Fruit fly (Drosophila melanogaster) whole organism, embryonic: ENCODE measurements around the gene Kpc1.
A peak's percentile ranks its signal among the peaks of the same experiment; 100 is the strongest.

ENCODE experiments used
- Abd-B ChIP-seq: fragments of 200-800 bp; sonication (Bioruptor generic); optimal IDR thresholded peaks from 2 replicates; lab custom pipeline; 2018; ENCODE audit warnings: missing biosample characterization, mild to moderate bottlenecking, missing genetic modification characterization, moderate library complexity
- Blimp-1 ChIP-seq: fragments of 200-800 bp; sonication (Bioruptor generic); optimal IDR thresholded peaks from 3 replicates; lab custom pipeline; 2018; ENCODE audit warnings: missing biosample characterization, missing genetic modification characterization, mild to moderate bottlenecking, moderate library complexity, missing genetic modification reagents
- CG1024 ChIP-seq: fragments of 200-800 bp; sonication (Bioruptor generic); IDR thresholded peaks from 2 replicates; pipeline ENCODE4 v1.3.6; 2022; ENCODE audit warnings: missing biosample characterization, missing genetic modification characterization
- CG10321 ChIP-seq: fragments of 200-800 bp; sonication (Bioruptor generic); IDR thresholded peaks from 2 replicates; pipeline ENCODE4 v1.3.6; 2022; ENCODE audit warnings: missing biosample characterization, missing genetic modification characterization
- CG10979 ChIP-seq: fragments of 200-800 bp; sonication (Bioruptor generic); optimal IDR thresholded peaks from 2 replicates; lab custom pipeline; 2018; ENCODE audit warnings: missing biosample characterization, mild to moderate bottlenecking, missing genetic modification characterization, moderate library complexity
- CG11456 ChIP-seq: fragments of 200-800 bp; sonication (Bioruptor generic); IDR thresholded peaks from 3 replicates; pipeline ENCODE4 v1.3.6; 2022; ENCODE audit warnings: missing biosample characterization, missing genetic modification characterization
- CG13296 ChIP-seq: fragments of 200-800 bp; sonication (Bioruptor generic); optimal IDR thresholded peaks from 3 replicates; lab custom pipeline; 2018; ENCODE audit warnings: missing biosample characterization, mild to moderate bottlenecking, missing genetic modification characterization
- CG34224 ChIP-seq: fragments of 200-800 bp; sonication (Bioruptor generic); IDR thresholded peaks from 3 replicates; pipeline ENCODE4 v1.3.6; 2022; ENCODE audit warnings: missing biosample characterization, missing genetic modification characterization; ENCODE audit not compliant: partially characterized antibody
- CG3726 ChIP-seq: fragments of 200-800 bp; sonication (Bioruptor generic); IDR thresholded peaks from 3 replicates; pipeline ENCODE4, ENCODE4 v1.3.6; 2022; ENCODE audit warnings: missing biosample characterization, missing genetic modification characterization
- CG4328 ChIP-seq: fragments of 200-800 bp; sonication (Bioruptor generic); optimal IDR thresholded peaks from 3 replicates; lab custom pipeline; 2017; ENCODE audit warnings: missing biosample characterization, missing genetic modification reagents, missing genetic modification characterization
- CG4854 ChIP-seq: fragments of 200-800 bp; sonication (Bioruptor generic); optimal IDR thresholded peaks from 2 replicates; lab custom pipeline; 2016; ENCODE audit warnings: missing biosample characterization, missing genetic modification characterization, inconsistent platforms
- CG8359 ChIP-seq: fragments of 200-800 bp; sonication (Bioruptor generic); optimal IDR thresholded peaks from 2 replicates; lab custom pipeline; 2017; ENCODE audit warnings: missing biosample characterization, mild to moderate bottlenecking, missing genetic modification characterization, borderline replicate concordance
- CG8478 ChIP-seq: fragments of >200 bp; optimal IDR thresholded peaks from 2 replicates; lab custom pipeline; 2018
- CG8924 ChIP-seq: fragments of 200-800 bp; optimal IDR thresholded peaks from 3 replicates; lab custom pipeline; 2019; ENCODE audit warnings: missing biosample characterization, mild to moderate bottlenecking, missing genetic modification characterization, moderate library complexity
- CG9215 ChIP-seq: fragments of 200-800 bp; sonication (Bioruptor generic); IDR thresholded peaks from 2 replicates; pipeline ENCODE4 v1.3.6; 2022; ENCODE audit warnings: missing biosample characterization, missing genetic modification characterization
- CG9609 ChIP-seq: fragments of 200-800 bp; sonication (Bioruptor generic); optimal IDR thresholded peaks from 3 replicates; lab custom pipeline; 2016; ENCODE audit warnings: missing biosample characterization, missing genetic modification characterization
- CTCF ChIP-seq: fragments of 200-800 bp; sonication (Bioruptor generic); optimal IDR thresholded peaks from 2 replicates; lab custom pipeline; 2017; ENCODE audit warnings: missing biosample characterization, mild to moderate bottlenecking, missing genetic modification characterization, moderate library complexity
- Dll ChIP-seq: fragments of 200-800 bp; sonication (Bioruptor generic); IDR thresholded peaks from 4 replicates; pipeline ENCODE4 v1.3.6; 2022; ENCODE audit warnings: missing biosample characterization, missing genetic modification characterization; ENCODE audit not compliant: partially characterized antibody
- ERR ChIP-seq: fragments of 200-800 bp; sonication (Bioruptor generic); optimal IDR thresholded peaks from 2 replicates; lab custom pipeline; 2016; ENCODE audit warnings: missing biosample characterization, missing genetic modification characterization
- H2.0 ChIP-seq: fragments of 200-800 bp; sonication (Bioruptor generic); IDR thresholded peaks from 2 replicates; pipeline ENCODE4 v1.3.6; 2022; ENCODE audit warnings: missing biosample characterization, missing genetic modification characterization
- HLH3B ChIP-seq: fragments of 200-800 bp; sonication (Bioruptor generic); IDR thresholded peaks from 2 replicates; pipeline ENCODE4 v1.3.6; 2022; ENCODE audit warnings: missing biosample characterization, missing genetic modification characterization
- HmgD ChIP-seq: fragments of 200-800 bp; sonication (Bioruptor generic); optimal IDR thresholded peaks from 3 replicates; lab custom pipeline; 2016; ENCODE audit warnings: missing biosample characterization, missing genetic modification characterization
- Hr78 ChIP-seq, 2 experiments: fragments of 200-800 bp in 1 of 2; fragments of >200 bp in 1 of 2; sonication (Bioruptor generic) in 1 of 2; optimal IDR thresholded peaks; 2 replicates each; lab custom pipeline; 2017 to 2019; ENCODE audit warnings: missing biosample characterization in 2 of 2, missing genetic modification characterization in 2 of 2, mild to moderate bottlenecking in 1 of 2, moderate library complexity in 1 of 2
- Lhr ChIP-seq: fragments of 200-800 bp; sonication (Bioruptor generic); optimal IDR thresholded peaks from 3 replicates; lab custom pipeline; 2017; ENCODE audit warnings: mild to moderate bottlenecking, missing biosample characterization, missing genetic modification reagents, missing genetic modification characterization
- NC2α ChIP-seq: fragments of 200-800 bp; sonication (Bioruptor generic); optimal IDR thresholded peaks from 2 replicates; lab custom pipeline; 2016; ENCODE audit warnings: missing biosample characterization, missing genetic modification characterization
- Pdp1 ChIP-seq, 2 experiments: fragments of 200-800 bp; sonication (Bioruptor generic); optimal IDR thresholded peaks; 3 replicates each; lab custom pipeline; 2016; ENCODE audit warnings: missing biosample characterization in 2 of 2, missing genetic modification characterization in 2 of 2, mild to moderate bottlenecking in 1 of 2, moderate library complexity in 1 of 2
- Sry-β ChIP-seq: fragments of 200-800 bp; sonication (Bioruptor generic); optimal IDR thresholded peaks from 2 replicates; lab custom pipeline; 2018; ENCODE audit warnings: missing biosample characterization, mild to moderate bottlenecking, missing genetic modification characterization, moderate library complexity
- Trl ChIP-seq, 3 experiments: fragments of >200 bp in 2 of 3; fragments of 200-800 bp in 1 of 3; sonication (Bioruptor generic) in 1 of 3; optimal IDR thresholded peaks; 2 replicates in 1 of 3; 3 replicates in 2 of 3; lab custom pipeline; 2016 to 2017; ENCODE audit warnings: missing biosample characterization in 1 of 3, missing genetic modification characterization in 1 of 3
- ab ChIP-seq: fragments of 200-800 bp; sonication (Bioruptor generic); optimal IDR thresholded peaks from 2 replicates; lab custom pipeline; 2016; ENCODE audit warnings: missing biosample characterization, missing genetic modification characterization
- ac ChIP-seq: fragments of 200-800 bp; sonication (Bioruptor generic); optimal IDR thresholded peaks from 3 replicates; lab custom pipeline; 2017; ENCODE audit warnings: missing biosample characterization, mild to moderate bottlenecking, missing genetic modification characterization
- ase ChIP-seq: fragments of 200-800 bp; sonication (Bioruptor generic); IDR thresholded peaks from 3 replicates; pipeline ENCODE4 v1.3.6; 2022; ENCODE audit warnings: missing biosample characterization, missing genetic modification characterization
- br ChIP-seq: fragments of >200 bp; optimal IDR thresholded peaks from 2 replicates; lab custom pipeline; 2017
- cad ChIP-seq: fragments of >200 bp; optimal IDR thresholded peaks from 2 replicates; lab custom pipeline; 2017; ENCODE audit warnings: missing biosample characterization, missing genetic modification characterization
- cg ChIP-seq: fragments of 200-800 bp; sonication (Bioruptor generic); optimal IDR thresholded peaks from 3 replicates; lab custom pipeline; 2019; ENCODE audit warnings: missing biosample characterization, mild to moderate bottlenecking, missing genetic modification characterization, moderate library complexity
- corto ChIP-seq: fragments of 200-800 bp; sonication (Bioruptor generic); optimal IDR thresholded peaks from 2 replicates; lab custom pipeline; 2016; ENCODE audit warnings: missing biosample characterization, mild to moderate bottlenecking, missing genetic modification characterization, moderate library complexity
- esg ChIP-seq: fragments of 200-800 bp; sonication (Bioruptor generic); conservative IDR thresholded peaks from 2 replicates; pipeline ENCODE4 v1.3.6; 2022; ENCODE audit warnings: missing biosample characterization, missing genetic modification characterization
- eve ChIP-seq, 2 experiments: fragments of >200 bp; optimal IDR thresholded peaks; 2 replicates each; lab custom pipeline; 2017; ENCODE audit warnings: missing biosample characterization in 2 of 2, missing genetic modification characterization in 2 of 2
- ftz-f1 ChIP-seq: fragments of 200-800 bp; sonication (Bioruptor generic); optimal IDR thresholded peaks from 2 replicates; lab custom pipeline; 2016; ENCODE audit warnings: missing biosample characterization, missing genetic modification characterization
- gsb-n ChIP-seq: fragments of 200-800 bp; sonication (Bioruptor generic); optimal IDR thresholded peaks from 3 replicates; lab custom pipeline; 2018; ENCODE audit warnings: missing biosample characterization, mild to moderate bottlenecking, missing genetic modification characterization
- h ChIP-seq: fragments of >200 bp; optimal IDR thresholded peaks from 2 replicates; lab custom pipeline; 2017
- otp ChIP-seq: fragments of 200-800 bp; sonication (Bioruptor generic); IDR thresholded peaks from 3 replicates; pipeline ENCODE4, ENCODE4 v1.3.6; 2022; ENCODE audit warnings: missing biosample characterization, missing genetic modification characterization
- pros ChIP-seq: fragments of 200-800 bp; sonication (Bioruptor generic); optimal IDR thresholded peaks from 3 replicates; lab custom pipeline; 2019; ENCODE audit warnings: missing biosample characterization, mild to moderate bottlenecking, missing genetic modification characterization, moderate library complexity
- stwl ChIP-seq: fragments of 200-800 bp; sonication (Bioruptor generic); optimal IDR thresholded peaks from 3 replicates; lab custom pipeline; 2018; ENCODE audit warnings: missing biosample characterization, mild to moderate bottlenecking, missing genetic modification characterization, moderate library complexity
- tll ChIP-seq, 2 experiments: fragments of 200-800 bp in 1 of 2; fragments of >200 bp in 1 of 2; sonication (Bioruptor generic) in 1 of 2; optimal IDR thresholded peaks; 2 replicates each; lab custom pipeline; 2017 to 2019; ENCODE audit warnings: missing biosample characterization in 2 of 2, missing genetic modification characterization in 2 of 2, mild to moderate bottlenecking in 1 of 2, moderate library complexity in 1 of 2
- ttk ChIP-seq: fragments of 200-800 bp; sonication (Bioruptor generic); IDR thresholded peaks from 2 replicates; pipeline ENCODE4 v2.1.2; 2022; ENCODE audit warnings: missing biosample characterization, missing genetic modification characterization
- tup ChIP-seq: fragments of 200-800 bp; sonication (Bioruptor generic); optimal IDR thresholded peaks from 2 replicates; lab custom pipeline; 2016; ENCODE audit warnings: missing biosample characterization, mild to moderate bottlenecking, missing genetic modification characterization, moderate library complexity
- twi ChIP-seq: fragments of 200-800 bp; optimal IDR thresholded peaks from 2 replicates; lab custom pipeline; 2019; ENCODE audit warnings: missing biosample characterization, mild to moderate bottlenecking, missing genetic modification characterization, moderate library complexity
- unc-4 ChIP-seq: fragments of 200-800 bp; sonication (Bioruptor generic); IDR thresholded peaks from 2 replicates; pipeline ENCODE4 v1.3.6; 2022; ENCODE audit warnings: missing biosample characterization, missing genetic modification characterization; ENCODE audit not compliant: partially characterized antibody
- vnd ChIP-seq: fragments of 200-800 bp; sonication (Bioruptor generic); IDR thresholded peaks from 3 replicates; pipeline ENCODE4 v1.3.6; 2022; ENCODE audit warnings: missing biosample characterization, missing genetic modification characterization; ENCODE audit not compliant: partially characterized antibody
- yki ChIP-seq: fragments of >200 bp; optimal IDR thresholded peaks from 3 replicates; lab custom pipeline; 2018

Kpc1 gene

dm6 chr3R:15146408-15147037 lies 49.5 kb downstream of the Kpc1 start:
- 0 out of 4 replicates have a peak, but pooled peaks have one; percentile 18 for TF ChIP-seq Dll
- no peak for TF ChIP-seq cad (GFP tag; lab: Kevin White, UChicago)
- peak; percentile 60 for TF ChIP-seq Blimp-1 (GFP tag; lab: Kevin White, UChicago)
- TF ChIP-seq pros = peak; percentile 47
- no peak for TF ChIP-seq vnd (GFP tag; lab: Robert Waterston, UW)
- no peak for TF ChIP-seq HmgD (GFP tag; lab: Kevin White, UChicago)
- no peak for TF ChIP-seq ac (GFP tag; lab: Kevin White, UChicago)
- peak; percentile 83 for TF ChIP-seq CTCF
- TF ChIP-seq stwl = peak; percentile 20
- peak; percentile 85 for TF ChIP-seq CG10979
- no peak for TF ChIP-seq Abd-B (GFP tag; lab: Kevin White, UChicago)
- peak in 1 of 2 experiments; percentile 87 for TF ChIP-seq Hr78 (GFP tag; optimal IDR thresholded peaks at IDR 0.05; lab: Kevin White, UChicago)
- no peak for TF ChIP-seq HLH3B
- no peak for TF ChIP-seq NC2α (GFP tag; lab: Kevin White, UChicago)
- no peak for TF ChIP-seq ttk
- TF ChIP-seq cg (GFP tag; lab: Kevin White, UChicago) = peak; percentile 80
- no peak for TF ChIP-seq h (lab: Kevin White, UChicago)
- no peak for TF ChIP-seq CG3726 (GFP tag; lab: Robert Waterston, UW)
- no peak for TF ChIP-seq Lhr (GFP tag; lab: Kevin White, UChicago)
- TF ChIP-seq ase (GFP tag; lab: Robert Waterston, UW) = no peak
- no peak for TF ChIP-seq tup (GFP tag; lab: Kevin White, UChicago)
- TF ChIP-seq otp (GFP tag; lab: Robert Waterston, UW) = no peak; the same call in 2 of the 3 replicates
- no peak for TF ChIP-seq H2.0 (GFP tag; lab: Robert Waterston, UW)
- TF ChIP-seq ERR (GFP tag; lab: Kevin White, UChicago) = peak; percentile 99
- TF ChIP-seq CG9609 (GFP tag; lab: Kevin White, UChicago) = no peak
- TF ChIP-seq CG1024 (GFP tag; lab: Robert Waterston, UW) = no peak
- TF ChIP-seq Sry-β (GFP tag; lab: Kevin White, UChicago) = no peak
- no peak for TF ChIP-seq yki (lab: Kevin White, UChicago)
- TF ChIP-seq CG11456 (GFP tag; lab: Robert Waterston, UW) = no peak
- peak; percentile 45 for TF ChIP-seq CG8924 (tag; lab: Kevin White, UChicago)
- peak; percentile 41 for TF ChIP-seq ftz-f1 (GFP tag; lab: Kevin White, UChicago)
- TF ChIP-seq CG10321 (GFP tag; lab: Robert Waterston, UW) = peak; percentile 42
- TF ChIP-seq gsb-n (tag; lab: Kevin White, UChicago) = no peak
- TF ChIP-seq br (lab: Kevin White, UChicago) = no peak
- TF ChIP-seq twi (tag; lab: Kevin White, UChicago) = no peak
- no peak for TF ChIP-seq esg (GFP tag; lab: Robert Waterston, UW)
- TF ChIP-seq tll (GFP tag; optimal IDR thresholded peaks at IDR 0.05; lab: Kevin White, UChicago) = peak in 1 of 2 experiments; percentile 92
- TF ChIP-seq CG4328 (GFP tag; lab: Kevin White, UChicago) = no peak
- TF ChIP-seq ab (GFP tag; lab: Kevin White, UChicago) = no peak
- TF ChIP-seq CG8478 (lab: Kevin White, UChicago) = no peak
- no peak for TF ChIP-seq unc-4 (GFP tag; lab: Robert Waterston, UW)
- no peak for TF ChIP-seq CG13296 (GFP tag; lab: Kevin White, UChicago)
- TF ChIP-seq corto = no peak
- no peak for TF ChIP-seq CG8359 (GFP tag; lab: Kevin White, UChicago)
- no peak for TF ChIP-seq CG4854
- TF ChIP-seq CG34224 = 0 out of 3 replicates have a peak, but pooled peaks have one; percentile 9
- no peak for TF ChIP-seq CG9215 (GFP tag; lab: Robert Waterston, UW)
- TF ChIP-seq eve (GFP tag; optimal IDR thresholded peaks at IDR 0.05; lab: Kevin White, UChicago) = peak in 1 of 2 experiments; percentile 43
- peak in 1 of 2 experiments; percentile 19 for TF ChIP-seq Pdp1 (GFP tag; optimal IDR thresholded peaks at IDR 0.05; lab: Kevin White, UChicago)
- TF ChIP-seq Trl (optimal IDR thresholded peaks at IDR 0.05; lab: Kevin White, UChicago) = peak in 1 of 2 experiments; percentile 64
- no peak for TF ChIP-seq Trl (GFP tag; optimal IDR thresholded peaks at IDR 0.05; lab: Kevin White, UChicago)
